Fruit fly (Drosophila melanogaster): Measurements from ENCODE around the gene NdufA3.

DNA sequence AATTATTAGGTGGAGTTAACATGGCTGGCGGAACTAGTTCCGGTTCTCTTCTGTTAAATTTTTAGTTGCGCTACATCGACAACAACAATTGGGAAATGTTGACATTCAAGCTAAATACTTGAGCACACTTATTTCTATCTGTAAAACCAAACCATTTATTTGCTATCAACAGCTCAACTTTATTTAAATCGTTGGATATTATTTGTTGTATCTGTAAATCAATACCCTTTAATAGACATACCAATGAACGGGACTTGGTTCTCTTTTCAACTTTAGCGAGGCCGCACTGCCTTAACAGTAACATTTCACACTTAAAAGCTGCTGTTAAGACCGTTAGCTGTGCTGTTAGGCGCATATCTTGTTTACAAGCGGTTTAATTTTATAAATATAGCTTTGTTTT is 33.8 kb upstream of the NdufA3 start, which contains the start of gene CG12106:
- no peak for TF ChIP-seq usp (GFP tag; optimal IDR thresholded peaks at IDR 0.05)
- TF ChIP-seq pan (optimal IDR thresholded peaks at IDR 0.05): no peak
- TF ChIP-seq CG8478 (optimal IDR thresholded peaks at IDR 0.05): no peak
- no peak for TF ChIP-seq psq (optimal IDR thresholded peaks at IDR 0.05)

Data from whole organism.